Fruit fly (Drosophila melanogaster) whole organism, embryonic: ENCODE measurements around the gene Drgx.

ENCODE experiments used
- Abd-B ChIP-seq: fragments of 200-800 bp; sonication (Bioruptor generic); optimal IDR thresholded peaks from 2 replicates; lab custom pipeline; 2018; ENCODE audit warnings: missing biosample characterization, mild to moderate bottlenecking, missing genetic modification characterization, moderate library complexity
- BtbVII ChIP-seq: fragments of 200-800 bp; sonication (Bioruptor generic); optimal IDR thresholded peaks from 3 replicates; lab custom pipeline; 2017; ENCODE audit warnings: missing biosample characterization, mild to moderate bottlenecking, missing genetic modification characterization
- C15 ChIP-seq: fragments of 200-800 bp; sonication (Bioruptor generic); IDR thresholded peaks from 3 replicates; pipeline ENCODE4 v1.3.6; 2022; ENCODE audit warnings: missing biosample characterization, missing genetic modification characterization
- CG11398 ChIP-seq: fragments of 200-800 bp; sonication (Bioruptor generic); optimal IDR thresholded peaks from 2 replicates; lab custom pipeline; 2016; ENCODE audit warnings: missing biosample characterization, missing genetic modification characterization
- CG11723 ChIP-seq: fragments of 200-800 bp; sonication (Bioruptor generic); optimal IDR thresholded peaks from 2 replicates; lab custom pipeline; 2017; ENCODE audit warnings: missing biosample characterization, mild to moderate bottlenecking, missing genetic modification characterization
- CG12155 ChIP-seq: fragments of 200-800 bp; sonication (Bioruptor generic); optimal IDR thresholded peaks from 3 replicates; lab custom pipeline; 2016; ENCODE audit warnings: missing biosample characterization, missing genetic modification characterization
- CG15269 ChIP-seq: fragments of 200-800 bp; sonication (Bioruptor generic); optimal IDR thresholded peaks from 2 replicates; lab custom pipeline; 2018; ENCODE audit warnings: missing biosample characterization, mild to moderate bottlenecking, missing genetic modification characterization, moderate library complexity
- CG15514 ChIP-seq: fragments of 200-800 bp; sonication (Bioruptor generic); optimal IDR thresholded peaks from 3 replicates; lab custom pipeline; 2017; ENCODE audit warnings: missing biosample characterization, missing genetic modification characterization, mild to moderate bottlenecking, moderate library complexity, missing genetic modification reagents
- CG1602 ChIP-seq: fragments of 200-800 bp; sonication (Bioruptor generic); optimal IDR thresholded peaks from 3 replicates; lab custom pipeline; 2016; ENCODE audit warnings: missing biosample characterization, missing genetic modification characterization
- CG17359 ChIP-seq: fragments of 200-800 bp; sonication (Bioruptor generic); optimal IDR thresholded peaks from 3 replicates; lab custom pipeline; 2018; ENCODE audit warnings: missing biosample characterization, mild to moderate bottlenecking, missing genetic modification characterization, moderate library complexity
- CG17385 ChIP-seq: fragments of 200-800 bp; sonication (Bioruptor generic); optimal IDR thresholded peaks from 3 replicates; lab custom pipeline; 2018; ENCODE audit warnings: missing biosample characterization, mild to moderate bottlenecking, missing genetic modification characterization
- CG18011 ChIP-seq: fragments of 200-800 bp; sonication (Bioruptor generic); optimal IDR thresholded peaks from 2 replicates; lab custom pipeline; 2017; ENCODE audit warnings: missing biosample characterization, missing genetic modification characterization, mild to moderate bottlenecking, moderate library complexity, missing genotype
- CG18476 ChIP-seq: fragments of 200-800 bp; sonication (Bioruptor generic); optimal IDR thresholded peaks from 2 replicates; lab custom pipeline; 2016; ENCODE audit warnings: missing biosample characterization, mild to moderate bottlenecking, missing genetic modification characterization
- CG2199 ChIP-seq: fragments of 200-800 bp; sonication (Bioruptor generic); IDR thresholded peaks from 3 replicates; pipeline ENCODE4 v1.3.6; 2022; ENCODE audit warnings: missing biosample characterization, missing genetic modification characterization
- CG2202 ChIP-seq: fragments of 200-800 bp; sonication (Bioruptor generic); optimal IDR thresholded peaks from 2 replicates; lab custom pipeline; 2018; ENCODE audit warnings: missing biosample characterization, mild to moderate bottlenecking, missing genetic modification characterization
- CG30020 ChIP-seq: fragments of 200-800 bp; optimal IDR thresholded peaks from 2 replicates; lab custom pipeline; 2019; ENCODE audit warnings: missing biosample characterization, mild to moderate bottlenecking, missing genetic modification characterization, moderate library complexity
- CG30431 ChIP-seq: fragments of 200-800 bp; sonication (Bioruptor generic); optimal IDR thresholded peaks from 2 replicates; lab custom pipeline; 2017; ENCODE audit warnings: missing biosample characterization, missing genetic modification characterization
- CG3847 ChIP-seq: fragments of 200-800 bp; sonication (Bioruptor generic); IDR thresholded peaks from 2 replicates; pipeline ENCODE4 v1.3.6; 2022; ENCODE audit warnings: missing biosample characterization, missing genetic modification characterization
- CG8290 ChIP-seq, 3 experiments: fragments of 200-800 bp; sonication (Bioruptor generic); optimal IDR thresholded peaks; 2 replicates each; lab custom pipeline; 2016 to 2019; ENCODE audit warnings: missing biosample characterization in 3 of 3, missing genetic modification characterization in 3 of 3, mild to moderate bottlenecking in 2 of 3, moderate library complexity in 1 of 3
- CG9797 ChIP-seq: fragments of 200-800 bp; sonication (Bioruptor generic); optimal IDR thresholded peaks from 3 replicates; lab custom pipeline; 2018; ENCODE audit warnings: missing biosample characterization, mild to moderate bottlenecking, missing genetic modification characterization
- Dp ChIP-seq: fragments of 200-800 bp; sonication (Bioruptor generic); optimal IDR thresholded peaks from 2 replicates; lab custom pipeline; 2018; ENCODE audit warnings: missing biosample characterization, mild to moderate bottlenecking, missing genetic modification characterization, moderate library complexity
- HmgZ ChIP-seq: fragments of 200-800 bp; sonication (Bioruptor generic); optimal IDR thresholded peaks from 2 replicates; lab custom pipeline; 2018; ENCODE audit warnings: missing biosample characterization, mild to moderate bottlenecking, missing genetic modification characterization
- Hr3 ChIP-seq: fragments of 200-800 bp; sonication (Bioruptor generic); optimal IDR thresholded peaks from 3 replicates; lab custom pipeline; 2016; ENCODE audit warnings: missing biosample characterization, missing genetic modification characterization
- Lhr ChIP-seq: fragments of 200-800 bp; sonication (Bioruptor generic); optimal IDR thresholded peaks from 3 replicates; lab custom pipeline; 2017; ENCODE audit warnings: mild to moderate bottlenecking, missing biosample characterization, missing genetic modification reagents, missing genetic modification characterization
- MBD-R2 ChIP-seq: fragments of 200-800 bp; sonication (Bioruptor generic); IDR thresholded peaks from 2 replicates; pipeline ENCODE4 v1.3.6; 2022; ENCODE audit warnings: missing biosample characterization, missing genetic modification characterization
- Myb ChIP-seq: fragments of 200-800 bp; sonication (Bioruptor generic); optimal IDR thresholded peaks from 2 replicates; lab custom pipeline; 2016; ENCODE audit warnings: missing biosample characterization, missing genetic modification characterization
- PHDP ChIP-seq: fragments of 200-800 bp; sonication (Bioruptor generic); optimal IDR thresholded peaks from 3 replicates; lab custom pipeline; 2018; ENCODE audit warnings: missing biosample characterization, mild to moderate bottlenecking, missing genetic modification characterization, moderate library complexity
- Pdp1 ChIP-seq, 2 experiments: fragments of 200-800 bp; sonication (Bioruptor generic); optimal IDR thresholded peaks; 3 replicates each; lab custom pipeline; 2016; ENCODE audit warnings: missing biosample characterization in 2 of 2, missing genetic modification characterization in 2 of 2, mild to moderate bottlenecking in 1 of 2, moderate library complexity in 1 of 2
- Taf1 ChIP-seq: fragments of 200-800 bp; sonication (Bioruptor generic); IDR thresholded peaks from 2 replicates; pipeline ENCODE4 v1.3.6; 2022; ENCODE audit warnings: missing biosample characterization, missing genetic modification characterization
- Usf ChIP-seq: fragments of 200-800 bp; sonication (Bioruptor generic); optimal IDR thresholded peaks from 2 replicates; lab custom pipeline; 2017; ENCODE audit warnings: missing genotype, missing biosample characterization, missing genetic modification characterization
- YL-1 ChIP-seq: fragments of 200-800 bp; sonication (Bioruptor generic); optimal IDR thresholded peaks from 3 replicates; lab custom pipeline; 2017; ENCODE audit warnings: missing biosample characterization, mild to moderate bottlenecking, missing genetic modification characterization
- al ChIP-seq: fragments of 200-800 bp; sonication (Bioruptor generic); IDR thresholded peaks from 2 replicates; pipeline ENCODE4 v1.3.6; 2022; ENCODE audit warnings: missing biosample characterization, missing genetic modification characterization
- bab2 ChIP-seq: fragments of 200-800 bp; sonication (Bioruptor generic); optimal IDR thresholded peaks from 2 replicates; lab custom pipeline; 2016; ENCODE audit warnings: missing biosample characterization, missing genetic modification characterization
- cwo ChIP-seq: fragments of 200-800 bp; sonication (Bioruptor generic); optimal IDR thresholded peaks from 3 replicates; lab custom pipeline; 2017; ENCODE audit warnings: missing biosample characterization, missing genetic modification characterization, mild to moderate bottlenecking, moderate library complexity, missing genetic modification reagents
- dati ChIP-seq: fragments of 200-800 bp; sonication (Bioruptor generic); IDR thresholded peaks from 2 replicates; pipeline ENCODE4 v1.3.6; 2022; ENCODE audit warnings: missing biosample characterization, missing genetic modification characterization
- dpn ChIP-seq, 2 experiments: fragments of 200-800 bp; sonication (Bioruptor generic); optimal IDR thresholded peaks; 3 replicates each; lab custom pipeline; 2016; ENCODE audit warnings: missing biosample characterization in 2 of 2, missing genetic modification characterization in 2 of 2
- ems ChIP-seq: fragments of 200-800 bp; sonication (Bioruptor generic); optimal IDR thresholded peaks from 3 replicates; lab custom pipeline; 2016; ENCODE audit warnings: missing biosample characterization, missing genetic modification characterization
- gfzf ChIP-seq: fragments of 200-800 bp; sonication (Bioruptor generic); optimal IDR thresholded peaks from 2 replicates; lab custom pipeline; 2016; ENCODE audit warnings: missing biosample characterization, mild to moderate bottlenecking, missing genetic modification characterization, moderate library complexity
- insv ChIP-seq, 2 experiments: fragments of 200-800 bp; sonication (Bioruptor generic); optimal IDR thresholded peaks; 3 replicates each; lab custom pipeline; 2016 to 2018; ENCODE audit warnings: missing biosample characterization in 2 of 2, missing genetic modification characterization in 2 of 2
- kay ChIP-seq: fragments of 200-800 bp; sonication (Bioruptor generic); optimal IDR thresholded peaks from 2 replicates; lab custom pipeline; 2016; ENCODE audit warnings: missing biosample characterization, missing genetic modification characterization
- lab ChIP-seq: fragments of 200-800 bp; sonication (Bioruptor generic); optimal IDR thresholded peaks from 3 replicates; lab custom pipeline; 2017; ENCODE audit warnings: missing biosample characterization, missing genetic modification characterization, mild to moderate bottlenecking, moderate library complexity, missing genetic modification reagents
- lmd ChIP-seq: fragments of 200-800 bp; sonication (Bioruptor generic); IDR thresholded peaks from 2 replicates; pipeline ENCODE4 v1.3.6; 2022; ENCODE audit warnings: missing biosample characterization, missing genetic modification characterization
- nerfin-1 ChIP-seq: fragments of 200-800 bp; sonication (Bioruptor generic); optimal IDR thresholded peaks from 3 replicates; lab custom pipeline; 2019; ENCODE audit warnings: missing biosample characterization, mild to moderate bottlenecking, missing genetic modification characterization, moderate library complexity
- nerfin-2 ChIP-seq: fragments of 200-800 bp; sonication (Bioruptor generic); IDR thresholded peaks from 2 replicates; pipeline ENCODE4 v1.3.6; 2022; ENCODE audit warnings: missing biosample characterization, missing genetic modification characterization; ENCODE audit not compliant: partially characterized antibody
- schlank ChIP-seq: fragments of 200-800 bp; sonication (Bioruptor generic); optimal IDR thresholded peaks from 2 replicates; lab custom pipeline; 2018; ENCODE audit warnings: missing biosample characterization, mild to moderate bottlenecking, missing genetic modification characterization
- sd ChIP-seq: fragments of 200-800 bp; sonication (Bioruptor generic); optimal IDR thresholded peaks from 3 replicates; lab custom pipeline; 2018; ENCODE audit warnings: missing biosample characterization, mild to moderate bottlenecking, missing genetic modification characterization, moderate library complexity
- sisA ChIP-seq: fragments of 200-800 bp; sonication (Bioruptor generic); IDR thresholded peaks from 2 replicates; pipeline ENCODE4 v1.3.6; 2022; ENCODE audit warnings: missing biosample characterization, missing genetic modification characterization
- tio ChIP-seq: fragments of 200-800 bp; sonication (Bioruptor generic); optimal IDR thresholded peaks from 2 replicates; lab custom pipeline; 2017; ENCODE audit warnings: missing biosample characterization, missing genetic modification characterization, inconsistent platforms
- trem ChIP-seq: fragments of 200-800 bp; optimal IDR thresholded peaks from 3 replicates; lab custom pipeline; 2019; ENCODE audit warnings: missing biosample characterization, mild to moderate bottlenecking, missing genetic modification characterization, moderate library complexity
- unpg ChIP-seq: fragments of 200-800 bp; sonication (Bioruptor generic); optimal IDR thresholded peaks from 3 replicates; lab custom pipeline; 2018; ENCODE audit warnings: missing biosample characterization, mild to moderate bottlenecking, missing genetic modification characterization, moderate library complexity

Gene Drgx

DNA sequence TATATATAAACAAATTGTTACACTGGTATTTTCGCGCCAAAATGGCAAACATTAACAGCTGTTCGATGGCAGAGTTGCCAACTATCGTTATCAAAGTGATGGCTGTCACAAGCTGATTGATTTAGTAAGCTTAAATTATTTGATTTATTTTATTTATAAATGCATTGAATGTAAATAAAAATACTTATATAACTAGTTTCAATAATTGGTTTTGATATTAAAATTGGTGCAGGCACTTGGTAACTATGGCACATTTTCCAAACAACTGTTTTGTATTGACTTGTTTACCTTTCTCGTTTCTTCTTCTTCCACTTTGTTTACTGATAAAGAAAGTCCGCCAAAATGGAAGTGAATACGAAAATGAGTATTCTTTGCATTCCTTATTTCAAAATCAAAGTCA lies 49.1 kb downstream of the Drgx start, which contains the start of gene cutlet (continued):
- TF ChIP-seq CG11398 (GFP tag; lab: Kevin White, UChicago) (no peak), MBD-R2 (peak; percentile 92), gfzf (peak; percentile 25), kay (no peak), Abd-B (peak; percentile 22), CG2199 (GFP tag; lab: Robert Waterston, UW) (no peak), lab (GFP tag; lab: Kevin White, UChicago) (no peak), HmgZ (tag; lab: Kevin White, UChicago) (peak; percentile 6), CG15514 (GFP tag; lab: Kevin White, UChicago) (peak; percentile 33), sd (tag; lab: Kevin White, UChicago) (peak; percentile 74), Pdp1 (GFP tag; optimal IDR thresholded peaks at IDR 0.05; lab: Kevin White, UChicago) (no peak), CG17385 (GFP tag; lab: Kevin White, UChicago) (peak; percentile 75), CG17359 (tag; lab: Kevin White, UChicago) (no peak), CG18476 (no peak), CG30431 (no peak), CG15269 (no peak), CG3847 (GFP tag; lab: Robert Waterston, UW) (peak; percentile 57), Lhr (GFP tag; lab: Kevin White, UChicago) (peak; percentile 5)

DNA sequence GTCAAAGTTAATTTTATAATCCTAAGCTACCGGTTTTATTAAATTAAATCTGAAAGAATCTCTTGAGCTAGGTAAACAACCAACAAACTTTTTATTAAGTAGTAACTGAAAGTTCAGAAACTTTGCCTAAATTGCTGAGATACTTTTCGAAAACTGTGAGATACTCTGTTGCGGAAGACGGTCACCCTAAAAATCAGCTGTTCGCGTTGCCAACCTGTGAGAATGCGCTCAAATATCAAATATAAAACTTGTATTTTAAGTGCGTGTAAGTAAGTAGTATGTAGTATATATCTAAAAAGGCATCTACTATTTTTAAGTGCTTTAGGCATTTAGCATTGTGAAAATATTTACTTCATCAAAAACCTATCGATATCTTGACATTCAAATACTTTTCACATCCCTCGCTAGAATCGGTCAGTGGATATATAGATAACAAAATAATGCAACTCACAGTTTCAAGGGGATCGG lies 50.4 kb downstream of the Drgx start, which contains the start of the genes CG31955 and CG2818:
TSS of gene CG31955 (minus strand) at position 157 of the 468 bp plus-strand sequence.
TSS of gene CG2818 (plus strand) at position 412 of the 468 bp plus-strand sequence.
- TF ChIP-seq schlank (no peak), insv (GFP tag; optimal IDR thresholded peaks at IDR 0.05; lab: Kevin White, UChicago) (no peak), CG30020 (tag; lab: Kevin White, UChicago) (peak; percentile 36), sisA (no peak), C15 (GFP tag; lab: Robert Waterston, UW) (no peak), Hr3 (no peak), trem (tag; lab: Kevin White, UChicago) (peak; percentile 28), cwo (GFP tag; lab: Kevin White, UChicago) (no peak), CG9797 (GFP tag; lab: Kevin White, UChicago) (peak; percentile 1), tio (GFP tag; lab: Kevin White, UChicago) (no peak), dati (no peak), Taf1 (GFP tag; lab: Robert Waterston, UW) (no peak), CG18011 (peak; percentile 88), al (GFP tag; lab: Robert Waterston, UW) (no peak), nerfin-2 (0 out of 2 replicates have a peak, but pooled peaks have one; percentile 24), gfzf (peak; percentile 52), unpg (GFP tag; lab: Kevin White, UChicago) (no peak), PHDP (tag; lab: Kevin White, UChicago) (peak; percentile 3), CG8290 (GFP tag; optimal IDR thresholded peaks at IDR 0.05; lab: Kevin White, UChicago) (no peak), CG8290 (tag; optimal IDR thresholded peaks at IDR 0.05; lab: Kevin White, UChicago) (peak in 1 of 2 experiments; percentile 59), CG11723 (GFP tag; lab: Kevin White, UChicago) (peak; percentile 1), CG1602 (GFP tag; lab: Kevin White, UChicago) (no peak), BtbVII (no peak), dpn (GFP tag; optimal IDR thresholded peaks at IDR 0.05; lab: Kevin White, UChicago) (peak in 1 of 2 experiments; percentile 14), ems (GFP tag; lab: Kevin White, UChicago) (no peak), YL-1 (GFP tag; lab: Kevin White, UChicago) (no peak), Usf (no peak), CG2202 (tag; lab: Kevin White, UChicago) (no peak), lmd (GFP tag; lab: Robert Waterston, UW) (no peak), CG12155 (GFP tag; lab: Kevin White, UChicago) (peak; percentile 9), Myb (GFP tag; lab: Kevin White, UChicago) (peak; percentile 55), Dp (GFP tag; lab: Kevin White, UChicago) (peak; percentile 59), nerfin-1 (tag; lab: Kevin White, UChicago) (no peak), bab2 (no peak)
